Worm (Caenorhabditis elegans) whole organism, late embryonic: ENCODE results near the gene C46E10.1.

Source experiments
- F13H6.1 ChIP-seq: sonication (generic microtip); optimal IDR thresholded peaks from 2 replicates; lab custom pipeline; 2016; ENCODE audit warnings: missing genetic modification characterization, missing compliant biosample characterization
- K02D7.2 ChIP-seq: sonication (generic microtip); optimal IDR thresholded peaks from 2 replicates; lab custom pipeline; 2017; ENCODE audit warnings: mild to moderate bottlenecking, missing genetic modification characterization, missing compliant biosample characterization
- K09A11.1 ChIP-seq: sonication (generic microtip); optimal IDR thresholded peaks from 2 replicates; lab custom pipeline; 2017; ENCODE audit warnings: antibody characterized with exemption, mild to moderate bottlenecking, missing genetic modification characterization, missing compliant biosample characterization; ENCODE audit not compliant: insufficient read depth
- T23F11.4 ChIP-seq: fragments of 200-800 bp; sonication (Bioruptor generic); optimal IDR thresholded peaks from 2 replicates; lab custom pipeline; 2018; ENCODE audit warnings: mild to moderate bottlenecking, missing genetic modification characterization, missing compliant biosample characterization
- Y22D7AL.16 ChIP-seq: sonication (generic microtip); optimal IDR thresholded peaks from 2 replicates; lab custom pipeline; 2016; ENCODE audit warnings: missing genetic modification characterization, missing compliant biosample characterization
- ama-1 ChIP-seq: fragments of 150-350 bp; optimal IDR thresholded peaks from 2 replicates; lab custom pipeline; 2014
- ceh-19 ChIP-seq: fragments of 200-800 bp; sonication (Bioruptor generic); optimal IDR thresholded peaks from 2 replicates; lab custom pipeline; 2018; ENCODE audit warnings: mild to moderate bottlenecking, missing genetic modification characterization, missing compliant biosample characterization
- ceh-2 ChIP-seq: sonication (generic microtip); optimal IDR thresholded peaks from 2 replicates; lab custom pipeline; 2016; ENCODE audit warnings: missing genotype, missing genetic modification characterization, missing compliant biosample characterization
- ceh-30 ChIP-seq: fragments of 150-350 bp; optimal IDR thresholded peaks from 2 replicates; lab custom pipeline; 2014; ENCODE audit warnings: missing biosample characterization, missing genetic modification characterization
- ceh-45 ChIP-seq: fragments of 200-800 bp; sonication (Bioruptor generic); IDR thresholded peaks from 2 replicates; pipeline ENCODE4 v1.3.6; 2022; ENCODE audit warnings: missing genetic modification reagents, missing genetic modification characterization, missing compliant biosample characterization
- ceh-48 ChIP-seq: sonication (generic microtip); optimal IDR thresholded peaks from 2 replicates; lab custom pipeline; 2016; ENCODE audit warnings: missing genetic modification characterization, inconsistent platforms, missing compliant biosample characterization
- dve-1 ChIP-seq: sonication (generic microtip); optimal IDR thresholded peaks from 2 replicates; lab custom pipeline; 2017; ENCODE audit warnings: antibody characterized with exemption, mild to moderate bottlenecking, missing genetic modification characterization, missing compliant biosample characterization
- elt-4 ChIP-seq: sonication (generic microtip); optimal IDR thresholded peaks from 2 replicates; lab custom pipeline; 2016; ENCODE audit warnings: missing genetic modification characterization, missing compliant biosample characterization
- ets-4 ChIP-seq: sonication (generic microtip); optimal IDR thresholded peaks from 2 replicates; lab custom pipeline; 2016; ENCODE audit warnings: missing genetic modification characterization, missing compliant biosample characterization
- fax-1 ChIP-seq: sonication (generic microtip); optimal IDR thresholded peaks from 2 replicates; lab custom pipeline; 2016; ENCODE audit warnings: missing genotype, missing genetic modification characterization, missing compliant biosample characterization
- fkh-10 ChIP-seq: fragments of 150-350 bp; optimal IDR thresholded peaks from 2 replicates; lab custom pipeline; 2014; ENCODE audit warnings: missing biosample characterization, missing genetic modification reagents, missing genetic modification characterization
- fkh-6 ChIP-seq: sonication (generic microtip); optimal IDR thresholded peaks from 2 replicates; lab custom pipeline; 2016; ENCODE audit warnings: missing genetic modification characterization, missing compliant biosample characterization
- gmeb-2 ChIP-seq: sonication (generic microtip); optimal IDR thresholded peaks from 2 replicates; lab custom pipeline; 2016; ENCODE audit warnings: missing genetic modification characterization, inconsistent platforms, missing compliant biosample characterization
- hlh-15 ChIP-seq: sonication (generic microtip); optimal IDR thresholded peaks from 2 replicates; lab custom pipeline; 2016; ENCODE audit warnings: missing genetic modification characterization, missing compliant biosample characterization
- hlh-8 ChIP-seq: sonication (generic microtip); optimal IDR thresholded peaks from 2 replicates; lab custom pipeline; 2016; ENCODE audit warnings: missing genotype, missing genetic modification characterization, missing compliant biosample characterization
- lim-6 ChIP-seq: sonication (generic microtip); optimal IDR thresholded peaks from 2 replicates; lab custom pipeline; 2016; ENCODE audit warnings: missing genetic modification characterization, missing compliant biosample characterization
- lin-11 ChIP-seq: fragments of 200-800 bp; sonication (Bioruptor generic); optimal IDR thresholded peaks from 2 replicates; lab custom pipeline; 2018; ENCODE audit warnings: mild to moderate bottlenecking, missing genetic modification characterization, missing compliant biosample characterization
- mec-3 ChIP-seq: sonication (generic microtip); optimal IDR thresholded peaks from 2 replicates; lab custom pipeline; 2016; ENCODE audit warnings: borderline replicate concordance, missing genetic modification characterization, missing compliant biosample characterization
- nfya-1 ChIP-seq: sonication (generic microtip); optimal IDR thresholded peaks from 2 replicates; lab custom pipeline; 2017; ENCODE audit warnings: missing genetic modification characterization, mild to moderate bottlenecking, missing compliant biosample characterization, antibody characterized with exemption, moderate library complexity
- pat-9 ChIP-seq: fragments of 200-800 bp; sonication (Bioruptor generic); optimal IDR thresholded peaks from 2 replicates; lab custom pipeline; 2018; ENCODE audit warnings: mild to moderate bottlenecking, missing genetic modification characterization, moderate library complexity, missing compliant biosample characterization
- pax-1 ChIP-seq: fragments of 150-350 bp; optimal IDR thresholded peaks from 2 replicates; lab custom pipeline; 2014; ENCODE audit warnings: missing biosample characterization, missing genetic modification characterization
- pqm-1 ChIP-seq: sonication (generic microtip); optimal IDR thresholded peaks from 2 replicates; lab custom pipeline; 2016; ENCODE audit warnings: missing genetic modification characterization, missing compliant biosample characterization
- ref-2 ChIP-seq: sonication (generic microtip); optimal IDR thresholded peaks from 2 replicates; lab custom pipeline; 2016; ENCODE audit warnings: missing genetic modification characterization, missing compliant biosample characterization
- sdc-2 ChIP-seq: sonication (generic microtip); optimal IDR thresholded peaks from 2 replicates; lab custom pipeline; 2016; ENCODE audit warnings: missing genotype, missing genetic modification characterization, missing compliant biosample characterization
- sox-2 ChIP-seq: fragments of 200-800 bp; sonication (Bioruptor generic); IDR thresholded peaks from 2 replicates; pipeline ENCODE4 v1.3.6; 2022; ENCODE audit warnings: missing genetic modification reagents, missing genetic modification characterization, missing compliant biosample characterization
- sox-4 ChIP-seq: sonication (generic microtip); optimal IDR thresholded peaks from 2 replicates; lab custom pipeline; 2017; ENCODE audit warnings: mild to moderate bottlenecking, missing genetic modification characterization, inconsistent platforms, missing compliant biosample characterization
- unc-3 ChIP-seq, 2 experiments: fragments of 200-800 bp in 1 of 2; sonication (Bioruptor generic) in 1 of 2; sonication (generic microtip) in 1 of 2; conservative IDR thresholded peaks in 1 of 2; optimal IDR thresholded peaks in 1 of 2; 2 replicates each; pipeline versions ENCODE4 v1.3.6 to Lab custom; 2016 to 2022; ENCODE audit warnings: missing compliant biosample characterization in 2 of 2, missing genetic modification characterization in 2 of 2, missing genetic modification reagents in 1 of 2
- unc-42 ChIP-seq: sonication (generic microtip); optimal IDR thresholded peaks from 2 replicates; lab custom pipeline; 2016; ENCODE audit warnings: missing genotype, missing genetic modification characterization, missing compliant biosample characterization
- unc-55 ChIP-seq: sonication (generic microtip); optimal IDR thresholded peaks from 2 replicates; lab custom pipeline; 2017; ENCODE audit warnings: missing biosample characterization, missing genetic modification reagents, missing genetic modification characterization
- unc-86 ChIP-seq: sonication (generic microtip); optimal IDR thresholded peaks from 2 replicates; lab custom pipeline; 2016; ENCODE audit warnings: missing genetic modification characterization, missing compliant biosample characterization
- ztf-16 ChIP-seq: sonication (generic microtip); optimal IDR thresholded peaks from 2 replicates; lab custom pipeline; 2017; ENCODE audit warnings: missing genetic modification characterization, missing compliant biosample characterization

Gene C46E10.1

ce11 chrII:3739647-3740046 lies 15.6 kb downstream of the C46E10.1 start, which contains the start of gene F12E12.2:
Gene F12E12.2, plus strand, starts transcription at chrII:3739947.
- TF ChIP-seq fkh-6 (tag; lab: Kevin White, UChicago) = no peak
- no peak for TF ChIP-seq Y22D7AL.16 (tag; lab: Kevin White, UChicago)
- no peak for TF ChIP-seq lim-6 (tag; lab: Kevin White, UChicago)
- TF ChIP-seq unc-3 (GFP tag; conservative IDR thresholded peaks at IDR 0.05; lab: Robert Waterston, UW) = no peak
- no peak for TF ChIP-seq unc-3 (tag; optimal IDR thresholded peaks at IDR 0.05; lab: Kevin White, UChicago)
- TF ChIP-seq F13H6.1 (tag; lab: Kevin White, UChicago) = no peak
- no peak for TF ChIP-seq dve-1
- TF ChIP-seq ama-1 (lab: Kevin White, UChicago) = no peak
- TF ChIP-seq nfya-1 (tag; lab: Kevin White, UChicago) = no peak
- no peak for TF ChIP-seq unc-55 (GFP tag; lab: Kevin White, UChicago)
- no peak for TF ChIP-seq ceh-19
- TF ChIP-seq sox-4 (tag; lab: Kevin White, UChicago) = no peak
- no peak for TF ChIP-seq sdc-2 (tag; lab: Kevin White, UChicago)
- no peak for TF ChIP-seq unc-86 (tag; lab: Kevin White, UChicago)
- no peak for TF ChIP-seq lin-11 (tag; lab: Kevin White, UChicago)
- no peak for TF ChIP-seq T23F11.4 (GFP tag; lab: Kevin White, UChicago)
- no peak for TF ChIP-seq mec-3
- TF ChIP-seq unc-42 (tag; lab: Kevin White, UChicago) = no peak
- no peak for TF ChIP-seq ets-4
- no peak for TF ChIP-seq pqm-1
- no peak for TF ChIP-seq sox-2 (GFP tag; lab: Robert Waterston, UW)
- TF ChIP-seq, all 69 proteins: peak for 0

DNA sequence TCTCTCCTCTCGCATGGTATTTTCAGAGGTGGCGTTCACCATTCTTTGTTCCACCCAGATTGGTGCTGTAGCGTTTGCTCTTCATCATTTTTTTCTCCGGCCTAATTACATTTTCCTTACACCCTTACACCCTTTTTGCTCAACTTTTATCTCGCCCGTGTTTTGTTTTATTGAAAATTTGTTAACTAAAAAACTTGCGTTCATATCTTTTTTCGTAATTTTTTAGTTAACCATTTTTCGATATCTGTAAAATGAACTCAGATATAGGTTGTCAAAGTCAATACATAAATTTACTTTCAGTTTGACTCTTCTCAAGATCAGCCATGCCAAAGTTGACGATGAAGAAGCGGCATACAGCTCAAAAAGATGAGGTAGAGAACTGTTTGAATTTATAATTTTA lies 17.6 kb downstream of the C46E10.1 start, which contains the start of gene F12E12.1:
Gene F12E12.1 (plus strand): TSS at position 301 of the 400 bp plus-strand sequence.
- TF ChIP-seq unc-55 (GFP tag; lab: Kevin White, UChicago) = no peak
- no peak for TF ChIP-seq unc-42 (tag; lab: Kevin White, UChicago)
- no peak for TF ChIP-seq fkh-6 (tag; lab: Kevin White, UChicago)
- no peak for TF ChIP-seq sox-4 (tag; lab: Kevin White, UChicago)
- no peak for TF ChIP-seq ztf-16 (tag; lab: Kevin White, UChicago)
- no peak for TF ChIP-seq fkh-10 (GFP tag; lab: Kevin White, UChicago)
- TF ChIP-seq pat-9 = no peak
- TF ChIP-seq elt-4 (tag; lab: Kevin White, UChicago) = no peak
- no peak for TF ChIP-seq Y22D7AL.16 (tag; lab: Kevin White, UChicago)
- TF ChIP-seq gmeb-2 = no peak
- no peak for TF ChIP-seq hlh-8 (tag; lab: Kevin White, UChicago)

- TF ChIP-seq F13H6.1 (tag; lab: Kevin White, UChicago) (no peak), sdc-2 (tag; lab: Kevin White, UChicago) (no peak), ceh-2 (tag; lab: Kevin White, UChicago) (no peak), ceh-30 (tag; lab: Kevin White, UChicago) (no peak), ztf-16 (tag; lab: Kevin White, UChicago) (no peak), K09A11.1 (tag; lab: Kevin White, UChicago) (no peak), fax-1 (tag; lab: Kevin White, UChicago) (no peak), K02D7.2 (tag; lab: Kevin White, UChicago) (no peak), pax-1 (tag; lab: Kevin White, UChicago) (no peak), ceh-48 (tag; lab: Kevin White, UChicago) (no peak), ref-2 (no peak), mec-3 (no peak), hlh-15 (tag; lab: Kevin White, UChicago) (no peak), fkh-6 (tag; lab: Kevin White, UChicago) (no peak), ceh-45 (no peak)
- TF ChIP-seq, all 69 proteins: peak for 0
Measured at ce11 chrII:3743684-3744200, 19.7 kb downstream of the C46E10.1 start, which contains the start of gene nta-1. Gene nta-1, minus strand, starts transcription at chrII:3743814.
